Fruit fly (Drosophila melanogaster) whole organism, embryonic: ENCODE measurements around the gene CG3457.

Source experiments
- Antp ChIP-seq: fragments of 200-800 bp; sonication (Bioruptor generic); optimal IDR thresholded peaks from 3 replicates; lab custom pipeline; 2016; ENCODE audit warnings: missing biosample characterization, missing genetic modification characterization
- Asciz ChIP-seq: fragments of 200-800 bp; sonication (Bioruptor generic); optimal IDR thresholded peaks from 2 replicates; lab custom pipeline; 2017; ENCODE audit warnings: missing biosample characterization, mild to moderate bottlenecking, missing genetic modification characterization, missing genetic modification reagents
- Bgb ChIP-seq: fragments of 200-800 bp; sonication (Bioruptor generic); IDR thresholded peaks from 2 replicates; pipeline ENCODE4 v1.3.6; 2022; ENCODE audit warnings: missing biosample characterization, missing genetic modification characterization; ENCODE audit not compliant: partially characterized antibody
- CG10431 ChIP-seq: fragments of 200-800 bp; sonication (Bioruptor generic); optimal IDR thresholded peaks from 3 replicates; lab custom pipeline; 2018; ENCODE audit warnings: missing biosample characterization, mild to moderate bottlenecking, missing genetic modification characterization
- CG11085 ChIP-seq: fragments of 200-800 bp; sonication (Bioruptor generic); IDR thresholded peaks from 2 replicates; pipeline ENCODE4 v1.3.6; 2022; ENCODE audit warnings: missing biosample characterization, missing genetic modification characterization
- CG12104 ChIP-seq: fragments of 200-800 bp; sonication (Bioruptor generic); optimal IDR thresholded peaks from 3 replicates; lab custom pipeline; 2016; ENCODE audit warnings: missing biosample characterization, missing genetic modification characterization
- CG14860 ChIP-seq: fragments of 200-800 bp; sonication (Bioruptor generic); IDR thresholded peaks from 3 replicates; pipeline ENCODE4 v1.3.6; 2022; ENCODE audit warnings: missing biosample characterization, missing genetic modification characterization; ENCODE audit not compliant: partially characterized antibody
- CG17568 ChIP-seq: fragments of 200-800 bp; sonication (Bioruptor generic); optimal IDR thresholded peaks from 2 replicates; lab custom pipeline; 2018; ENCODE audit warnings: missing biosample characterization, mild to moderate bottlenecking, missing genetic modification characterization, moderate library complexity
- CG17912 ChIP-seq: fragments of 200-800 bp; sonication (Bioruptor generic); optimal IDR thresholded peaks from 2 replicates; lab custom pipeline; 2018; ENCODE audit warnings: missing biosample characterization, mild to moderate bottlenecking, missing genetic modification characterization
- CG2202 ChIP-seq: fragments of 200-800 bp; sonication (Bioruptor generic); optimal IDR thresholded peaks from 2 replicates; lab custom pipeline; 2018; ENCODE audit warnings: missing biosample characterization, mild to moderate bottlenecking, missing genetic modification characterization
- CG2678 ChIP-seq: fragments of 200-800 bp; sonication (Bioruptor generic); optimal IDR thresholded peaks from 3 replicates; lab custom pipeline; 2019; ENCODE audit warnings: missing biosample characterization, mild to moderate bottlenecking, missing genetic modification characterization, moderate library complexity
- CG33557 ChIP-seq: fragments of 200-800 bp; sonication (Bioruptor generic); optimal IDR thresholded peaks from 2 replicates; lab custom pipeline; 2019; ENCODE audit warnings: missing biosample characterization, mild to moderate bottlenecking, missing genetic modification characterization, moderate library complexity
- CG3407 ChIP-seq: fragments of 200-800 bp; sonication (Bioruptor generic); optimal IDR thresholded peaks from 2 replicates; lab custom pipeline; 2018; ENCODE audit warnings: missing biosample characterization, mild to moderate bottlenecking, missing genetic modification characterization
- CG6683 ChIP-seq: fragments of 200-800 bp; sonication (Bioruptor generic); optimal IDR thresholded peaks from 2 replicates; lab custom pipeline; 2017; ENCODE audit warnings: missing biosample characterization, mild to moderate bottlenecking, missing genetic modification characterization, missing genetic modification reagents
- CG8281 ChIP-seq: fragments of 200-800 bp; sonication (Bioruptor generic); optimal IDR thresholded peaks from 2 replicates; lab custom pipeline; 2018; ENCODE audit warnings: missing biosample characterization, mild to moderate bottlenecking, missing genetic modification characterization, moderate library complexity
- CG8765 ChIP-seq: fragments of 200-800 bp; sonication (Bioruptor generic); IDR thresholded peaks from 2 replicates; pipeline ENCODE4 v1.3.6; 2022; ENCODE audit warnings: missing biosample characterization, missing genetic modification characterization
- CG9215 ChIP-seq: fragments of 200-800 bp; sonication (Bioruptor generic); IDR thresholded peaks from 2 replicates; pipeline ENCODE4 v1.3.6; 2022; ENCODE audit warnings: missing biosample characterization, missing genetic modification characterization
- CG9817 ChIP-seq: fragments of 200-800 bp; sonication (Bioruptor generic); optimal IDR thresholded peaks from 2 replicates; lab custom pipeline; 2018; ENCODE audit warnings: missing biosample characterization, mild to moderate bottlenecking, missing genetic modification characterization, moderate library complexity
- CrebB ChIP-seq: fragments of 200-800 bp; sonication (Bioruptor generic); optimal IDR thresholded peaks from 3 replicates; lab custom pipeline; 2018; ENCODE audit warnings: missing biosample characterization, mild to moderate bottlenecking, missing genetic modification characterization
- Dfd ChIP-seq, 2 experiments: fragments of >200 bp; optimal IDR thresholded peaks; 2 replicates each; lab custom pipeline; 2017; ENCODE audit warnings: missing biosample characterization in 2 of 2, missing genetic modification characterization in 2 of 2
- Ets97D ChIP-seq: fragments of 200-800 bp; sonication (Bioruptor generic); optimal IDR thresholded peaks from 3 replicates; lab custom pipeline; 2016; ENCODE audit warnings: missing biosample characterization, missing genetic modification characterization
- Gsc ChIP-seq: fragments of 200-800 bp; sonication (Bioruptor generic); IDR thresholded peaks from 2 replicates; pipeline ENCODE4 v1.3.6; 2022; ENCODE audit warnings: missing biosample characterization, missing genetic modification characterization
- HLH54F ChIP-seq: fragments of 200-800 bp; sonication (Bioruptor generic); optimal IDR thresholded peaks from 3 replicates; lab custom pipeline; 2016; ENCODE audit warnings: missing biosample characterization, missing genetic modification characterization
- Hr3 ChIP-seq: fragments of 200-800 bp; sonication (Bioruptor generic); optimal IDR thresholded peaks from 3 replicates; lab custom pipeline; 2016; ENCODE audit warnings: missing biosample characterization, missing genetic modification characterization
- Hsf ChIP-seq: fragments of 200-800 bp; sonication (Bioruptor generic); optimal IDR thresholded peaks from 3 replicates; lab custom pipeline; 2016; ENCODE audit warnings: missing biosample characterization, missing genetic modification characterization
- NC2β ChIP-seq: fragments of 200-800 bp; sonication (Bioruptor generic); optimal IDR thresholded peaks from 2 replicates; lab custom pipeline; 2016; ENCODE audit warnings: missing biosample characterization, missing genetic modification characterization
- NK7.1 ChIP-seq: fragments of 200-800 bp; sonication (Bioruptor generic); optimal IDR thresholded peaks from 3 replicates; lab custom pipeline; 2016; ENCODE audit warnings: missing biosample characterization, missing genetic modification characterization
- Oaz ChIP-seq: fragments of 200-800 bp; sonication (Bioruptor generic); IDR thresholded peaks from 2 replicates; pipeline ENCODE4 v1.3.6; 2022; ENCODE audit warnings: missing biosample characterization, missing genetic modification characterization
- ab ChIP-seq: fragments of 200-800 bp; sonication (Bioruptor generic); optimal IDR thresholded peaks from 2 replicates; lab custom pipeline; 2016; ENCODE audit warnings: missing biosample characterization, missing genetic modification characterization
- ac ChIP-seq: fragments of 200-800 bp; sonication (Bioruptor generic); optimal IDR thresholded peaks from 3 replicates; lab custom pipeline; 2017; ENCODE audit warnings: missing biosample characterization, mild to moderate bottlenecking, missing genetic modification characterization
- ash1 ChIP-seq: fragments of 200-800 bp; sonication (Bioruptor generic); optimal IDR thresholded peaks from 2 replicates; lab custom pipeline; 2018; ENCODE audit warnings: missing biosample characterization, mild to moderate bottlenecking, missing genetic modification characterization
- dm ChIP-seq: fragments of 200-800 bp; sonication (Bioruptor generic); optimal IDR thresholded peaks from 3 replicates; lab custom pipeline; 2016; ENCODE audit warnings: missing biosample characterization, missing genetic modification characterization
- fd3F ChIP-seq: fragments of 200-800 bp; sonication (Bioruptor generic); optimal IDR thresholded peaks from 2 replicates; lab custom pipeline; 2018; ENCODE audit warnings: missing biosample characterization, mild to moderate bottlenecking, missing genetic modification characterization, moderate library complexity
- ftz-f1 ChIP-seq: fragments of 200-800 bp; sonication (Bioruptor generic); optimal IDR thresholded peaks from 2 replicates; lab custom pipeline; 2016; ENCODE audit warnings: missing biosample characterization, missing genetic modification characterization
- jing ChIP-seq: fragments of 200-800 bp; sonication (Bioruptor generic); optimal IDR thresholded peaks from 2 replicates; lab custom pipeline; 2018; ENCODE audit warnings: missing biosample characterization, mild to moderate bottlenecking, missing genetic modification characterization
- kni ChIP-seq: fragments of 200-800 bp; sonication (Bioruptor generic); optimal IDR thresholded peaks from 3 replicates; lab custom pipeline; 2017; ENCODE audit warnings: mild to moderate bottlenecking, missing biosample characterization, missing genetic modification reagents, missing genetic modification characterization
- lbe ChIP-seq: fragments of 200-800 bp; sonication (Bioruptor generic); optimal IDR thresholded peaks from 2 replicates; lab custom pipeline; 2016; ENCODE audit warnings: missing biosample characterization, mild to moderate bottlenecking, missing genetic modification characterization
- lov ChIP-seq, 2 experiments: fragments of 200-800 bp in 1 of 2; fragments of >200 bp in 1 of 2; sonication (Bioruptor generic) in 1 of 2; IDR thresholded peaks in 1 of 2; optimal IDR thresholded peaks in 1 of 2; 2 replicates in 1 of 2; 3 replicates in 1 of 2; pipeline versions ENCODE4 v1.3.6 to Lab custom; 2017 to 2022; ENCODE audit warnings: missing biosample characterization in 1 of 2, missing genetic modification characterization in 1 of 2
- mld ChIP-seq: fragments of 200-800 bp; sonication (Bioruptor generic); IDR thresholded peaks from 3 replicates; pipeline ENCODE4 v1.3.6; 2022; ENCODE audit warnings: missing biosample characterization, missing genetic modification characterization; ENCODE audit not compliant: partially characterized antibody
- nerfin-1 ChIP-seq: fragments of 200-800 bp; sonication (Bioruptor generic); optimal IDR thresholded peaks from 3 replicates; lab custom pipeline; 2019; ENCODE audit warnings: missing biosample characterization, mild to moderate bottlenecking, missing genetic modification characterization, moderate library complexity
- sens-2 ChIP-seq: fragments of 200-800 bp; sonication (Bioruptor generic); IDR thresholded peaks from 2 replicates; pipeline ENCODE4 v1.3.6; 2022; ENCODE audit warnings: missing biosample characterization, missing genetic modification characterization
- sqz ChIP-seq: fragments of 200-800 bp; sonication (Bioruptor generic); optimal IDR thresholded peaks from 3 replicates; lab custom pipeline; 2018; ENCODE audit warnings: missing biosample characterization, mild to moderate bottlenecking, missing genetic modification characterization
- sug ChIP-seq: fragments of 200-800 bp; optimal IDR thresholded peaks from 2 replicates; lab custom pipeline; 2019; ENCODE audit warnings: missing biosample characterization, mild to moderate bottlenecking, missing genetic modification characterization, moderate library complexity
- tgo ChIP-seq: fragments of 200-800 bp; sonication (Bioruptor generic); IDR thresholded peaks from 3 replicates; pipeline ENCODE4 v1.3.6; 2022; ENCODE audit warnings: missing biosample characterization, missing genetic modification characterization
- unpg ChIP-seq: fragments of 200-800 bp; sonication (Bioruptor generic); optimal IDR thresholded peaks from 3 replicates; lab custom pipeline; 2018; ENCODE audit warnings: missing biosample characterization, mild to moderate bottlenecking, missing genetic modification characterization, moderate library complexity
- usp ChIP-seq: fragments of >200 bp; optimal IDR thresholded peaks from 2 replicates; lab custom pipeline; 2017; ENCODE audit warnings: missing biosample characterization, missing genetic modification characterization
- wdn ChIP-seq: fragments of 200-800 bp; sonication (Bioruptor generic); IDR thresholded peaks from 2 replicates; pipeline ENCODE4 v1.3.6; 2022; ENCODE audit warnings: missing biosample characterization, missing genetic modification characterization

The CG3457 gene

dm6 chrX:2184563-2184962, 3.1 kb upstream of the CG3457 start, which contains the start of the genes Nmd3 and CG17776 (continued):
- TF ChIP-seq sens-2 (GFP tag; lab: Robert Waterston, UW) (no peak), Oaz (GFP tag; lab: Robert Waterston, UW) (no peak), sug (tag; lab: Kevin White, UChicago) (peak; percentile 45), Antp (GFP tag; lab: Kevin White, UChicago) (no peak), CG33557 (GFP tag; lab: Kevin White, UChicago) (no peak), CrebB (tag; lab: Kevin White, UChicago) (no peak), wdn (GFP tag; lab: Robert Waterston, UW) (no peak), fd3F (no peak), ftz-f1 (GFP tag; lab: Kevin White, UChicago) (no peak), tgo (GFP tag; lab: Robert Waterston, UW) (no peak), NK7.1 (no peak), sqz (no peak), CG14860 (GFP tag; lab: Robert Waterston, UW) (peak; percentile 78), NC2β (GFP tag; lab: Kevin White, UChicago) (no peak), CG9817 (tag; lab: Kevin White, UChicago) (no peak), CG9215 (GFP tag; lab: Robert Waterston, UW) (no peak), ab (GFP tag; lab: Kevin White, UChicago) (no peak), CG8765 (GFP tag; lab: Robert Waterston, UW) (no peak), nerfin-1 (tag; lab: Kevin White, UChicago) (no peak), Bgb (GFP tag; lab: Robert Waterston, UW) (peak; percentile 61), Dfd (GFP tag; optimal IDR thresholded peaks at IDR 0.05; lab: Kevin White, UChicago) (no peak), CG17568 (GFP tag; lab: Kevin White, UChicago) (no peak), HLH54F (GFP tag; lab: Kevin White, UChicago) (no peak), lov (optimal IDR thresholded peaks at IDR 0.05; lab: Kevin White, UChicago) (no peak), lov (GFP tag; IDR thresholded peaks at IDR 0.05; lab: Robert Waterston, UW) (no peak), Hr3 (GFP tag; lab: Kevin White, UChicago) (no peak), jing (GFP tag; lab: Kevin White, UChicago) (no peak), CG6683 (GFP tag; lab: Kevin White, UChicago) (no peak)

DNA sequence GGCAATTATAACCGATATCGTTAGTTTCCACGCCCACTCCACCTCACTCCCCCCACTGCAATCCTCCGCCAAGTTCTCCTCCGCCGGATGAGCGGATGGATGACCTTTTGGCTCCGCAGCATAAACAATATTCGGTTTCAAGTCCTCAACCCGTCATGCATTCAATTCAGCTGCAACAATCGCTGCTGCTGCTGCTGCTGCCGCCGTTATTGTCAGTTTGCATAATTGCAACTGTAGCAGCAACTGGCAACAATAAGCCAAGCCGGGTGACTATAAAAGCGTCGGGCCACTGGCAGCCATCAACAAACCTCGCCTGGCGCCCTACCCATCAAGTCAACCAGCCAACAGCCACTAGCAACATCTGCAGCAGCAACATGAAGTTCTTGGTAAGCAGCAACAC, 1.1 kb upstream of the CG3457 start, which contains the start of gene CG17777:
TSS of gene CG17777 (plus strand) at position 301 of the 400 bp plus-strand sequence.
- TF ChIP-seq ash1 (GFP tag; lab: Kevin White, UChicago) (no peak), Asciz (GFP tag; lab: Kevin White, UChicago) (no peak), CG2202 (tag; lab: Kevin White, UChicago) (no peak), CG2678 (tag; lab: Kevin White, UChicago) (no peak), CG8281 (peak; percentile 59)

DNA sequence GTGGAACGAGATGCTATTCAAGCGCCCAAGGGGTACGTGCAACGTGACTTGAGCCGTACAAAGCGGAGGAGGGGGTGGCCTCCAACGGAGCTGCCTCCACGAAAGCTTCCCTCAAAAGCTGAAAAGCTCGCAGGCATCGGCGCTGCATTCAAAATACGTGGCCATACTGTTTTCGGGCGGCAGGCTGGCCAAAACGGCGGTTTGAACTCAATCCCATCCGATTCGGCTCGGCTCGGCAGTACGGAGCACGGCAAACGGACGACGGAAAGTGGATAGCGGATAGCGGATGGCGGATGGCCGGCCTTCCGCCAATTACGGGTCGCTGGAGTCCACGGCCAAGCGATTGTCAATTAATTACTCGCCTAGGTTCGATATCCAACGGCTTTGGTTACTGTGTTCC, 1.3 kb downstream of the CG3457 start, which contains the start of gene Mct1:
TSS of gene Mct1 (plus strand) at position 301 of the 400 bp plus-strand sequence.
- TF ChIP-seq Ets97D (GFP tag; lab: Kevin White, UChicago) (no peak), CG10431 (GFP tag; lab: Kevin White, UChicago) (no peak)

dm6 chrX:2191896-2192295, 4.3 kb downstream of the CG3457 start:
- TF ChIP-seq CG3407 (GFP tag; lab: Kevin White, UChicago), result peak; percentile 27
- no peak for TF ChIP-seq Gsc (GFP tag; lab: Robert Waterston, UW)
- no peak for TF ChIP-seq unpg
- TF ChIP-seq CG17912, result no peak
- no peak for TF ChIP-seq lbe
- no peak for TF ChIP-seq dm (GFP tag; lab: Kevin White, UChicago)
- no peak for TF ChIP-seq CG11085 (GFP tag; lab: Robert Waterston, UW)
- peak; percentile 20 for TF ChIP-seq kni (GFP tag; lab: Kevin White, UChicago)
- TF ChIP-seq mld (GFP tag; lab: Robert Waterston, UW), result no peak
- TF ChIP-seq CG12104 (GFP tag; lab: Kevin White, UChicago), result no peak
- no peak for TF ChIP-seq ac (GFP tag; lab: Kevin White, UChicago)
- no peak for TF ChIP-seq Hsf
- TF ChIP-seq usp (GFP tag; lab: Kevin White, UChicago), result no peak
